Worm (Caenorhabditis elegans) whole organism, early embryonic: ENCODE results near the gene nhr-136.

ENCODE experiments used
- B0310.2 ChIP-seq: sonication (generic microtip); optimal IDR thresholded peaks from 2 replicates; lab custom pipeline; 2016; ENCODE audit warnings: mild to moderate bottlenecking, missing genetic modification characterization, missing compliant biosample characterization
- F13C5.2 ChIP-seq: sonication (generic microtip); optimal IDR thresholded peaks from 2 replicates; lab custom pipeline; 2017; ENCODE audit warnings: mild to moderate bottlenecking, missing genetic modification characterization, inconsistent platforms, missing compliant biosample characterization
- aly-1 ChIP-seq: sonication (generic microtip); optimal IDR thresholded peaks from 2 replicates; lab custom pipeline; 2016; ENCODE audit warnings: missing genetic modification characterization, missing compliant biosample characterization
- ama-1 ChIP-seq: fragments of 150-350 bp; optimal IDR thresholded peaks from 2 replicates; lab custom pipeline; 2014
- ceh-13 ChIP-seq: fragments of 200-800 bp; sonication (Bioruptor generic); optimal IDR thresholded peaks from 2 replicates; lab custom pipeline; 2018; ENCODE audit warnings: mild to moderate bottlenecking, missing genetic modification characterization, missing compliant biosample characterization
- ceh-36 ChIP-seq: sonication (generic microtip); optimal IDR thresholded peaks from 2 replicates; lab custom pipeline; 2016; ENCODE audit warnings: missing genetic modification characterization, inconsistent platforms, missing compliant biosample characterization
- flt-1 ChIP-seq: fragments of 200-800 bp; sonication (Bioruptor generic); IDR thresholded peaks from 2 replicates; pipeline ENCODE4 v1.3.6; 2022; ENCODE audit warnings: missing genetic modification characterization, missing compliant biosample characterization
- hnd-1 ChIP-seq: sonication (generic microtip); optimal IDR thresholded peaks from 2 replicates; lab custom pipeline; 2016; ENCODE audit warnings: missing genetic modification characterization, missing compliant biosample characterization
- sea-1 ChIP-seq: fragments of 200-800 bp; sonication (Bioruptor generic); conservative IDR thresholded peaks from 2 replicates; pipeline ENCODE4 v1.3.6; 2022; ENCODE audit warnings: missing genetic modification characterization, missing compliant biosample characterization
- tra-4 ChIP-seq: sonication (generic microtip); optimal IDR thresholded peaks from 2 replicates; lab custom pipeline; 2017; ENCODE audit warnings: missing genetic modification characterization, missing compliant biosample characterization

DNA sequence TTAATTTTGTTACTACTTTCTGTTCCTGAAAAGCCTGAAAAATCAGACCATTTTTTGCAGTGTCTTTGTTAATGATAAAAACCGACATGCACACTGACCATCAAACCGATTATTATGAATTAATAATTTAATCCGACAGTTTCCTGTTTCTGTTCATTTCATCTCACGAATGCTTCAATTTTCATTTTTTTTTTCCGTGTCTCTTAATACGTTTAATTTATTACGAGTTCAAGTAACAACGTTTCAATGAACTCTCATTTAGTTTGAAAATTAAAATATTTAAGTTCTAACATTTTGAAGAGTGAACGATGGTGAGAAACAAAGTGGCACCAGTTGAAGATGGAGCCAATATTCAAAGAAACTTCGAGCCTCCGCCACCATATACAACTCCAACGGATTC is 7.8 kb downstream of the nhr-136 start, which contains the start of gene spin-1:
- TF ChIP-seq aly-1 (tag; lab: Kevin White, UChicago) (no peak), sea-1 (GFP tag; lab: Robert Waterston, UW) (no peak), F13C5.2 (tag; lab: Kevin White, UChicago) (no peak), tra-4 (tag; lab: Kevin White, UChicago) (no peak), flt-1 (GFP tag; lab: Robert Waterston, UW) (no peak), ama-1 (lab: Kevin White, UChicago) (no peak), hnd-1 (tag; lab: Kevin White, UChicago) (no peak), ceh-13 (GFP tag; lab: Kevin White, UChicago) (no peak), B0310.2 (tag; lab: Kevin White, UChicago) (no peak), ceh-36 (no peak)
